Fruit fly (Drosophila melanogaster): ENCODE results near the gene crp.

- no peak for TF ChIP-seq dmrt93B (GFP tag; optimal IDR thresholded peaks at IDR 0.05)
- no peak for TF ChIP-seq Dfd (GFP tag; optimal IDR thresholded peaks at IDR 0.05)
- TF ChIP-seq h (GFP tag; optimal IDR thresholded peaks at IDR 0.05), result no peak
- no peak for TF ChIP-seq Sp1 (GFP tag; optimal IDR thresholded peaks at IDR 0.05)
- no peak for TF ChIP-seq fru (GFP tag; optimal IDR thresholded peaks at IDR 0.05)
- TF ChIP-seq usp (GFP tag; optimal IDR thresholded peaks at IDR 0.05), result no peak
- no peak for TF ChIP-seq OdsH (GFP tag; optimal IDR thresholded peaks at IDR 0.05)
- TF ChIP-seq jim (GFP tag; optimal IDR thresholded peaks at IDR 0.05), result no peak
Observed at dm6 chr2L:16326892-16327291, 39.4 kb upstream of the crp start, which contains the start of gene CG4278.

Data from whole organism, wandering third instar larva.